Worm (Caenorhabditis elegans): Measurements from ENCODE around the gene dmd-9.

dmd-9 gene

DNA sequence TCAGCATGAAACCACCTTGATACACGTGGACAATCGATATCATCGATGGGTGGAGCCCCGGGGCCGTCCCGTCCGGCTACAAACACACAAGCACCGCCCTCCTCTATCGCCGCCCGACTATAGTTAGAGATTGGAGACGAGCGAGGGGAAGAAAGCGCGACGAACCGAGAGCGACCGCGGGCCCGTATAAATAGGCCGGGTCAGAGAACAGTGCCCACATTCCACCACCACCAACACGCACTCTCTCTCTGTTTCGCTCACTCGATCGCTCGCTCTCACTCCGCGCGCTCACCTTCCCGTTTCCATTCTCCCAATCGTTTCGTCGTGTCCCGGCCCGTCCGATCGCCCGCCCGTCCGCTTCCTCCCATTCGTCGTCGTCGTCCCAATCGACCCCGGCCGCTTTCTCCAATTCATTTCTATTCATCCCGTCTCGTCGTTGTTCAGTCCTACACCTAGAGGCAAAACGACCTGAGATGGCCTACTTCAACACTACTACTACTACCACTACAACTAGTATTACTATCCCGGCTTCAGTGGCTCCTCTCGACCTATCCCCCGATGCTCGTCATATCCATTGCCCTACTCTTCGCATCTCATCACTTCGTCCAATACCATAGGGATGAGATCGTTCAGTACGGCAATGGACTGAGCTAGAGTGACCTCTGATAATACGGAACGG lies 21.5 kb downstream of the dmd-9 start:
- TF ChIP-seq nhr-129 (tag; optimal IDR thresholded peaks at IDR 0.05) (peak; percentile 53), crh-2 (tag; optimal IDR thresholded peaks at IDR 0.05) (peak; percentile 70), fos-1 (tag; optimal IDR thresholded peaks at IDR 0.05) (peak; percentile 53), unc-62 (GFP tag; optimal IDR thresholded peaks at IDR 0.05) (no peak), ZK546.5 (tag; optimal IDR thresholded peaks at IDR 0.05) (no peak), lin-13 (GFP tag; optimal IDR thresholded peaks at IDR 0.05) (peak; percentile 23), gmeb-1 (tag; optimal IDR thresholded peaks at IDR 0.05) (peak; percentile 29), F13H6.1 (tag; optimal IDR thresholded peaks at IDR 0.05) (peak; percentile 71), sma-9 (GFP tag; optimal IDR thresholded peaks at IDR 0.05) (peak; percentile 84), sma-9 (tag; optimal IDR thresholded peaks at IDR 0.05) (no peak), ama-1 (optimal IDR thresholded peaks at IDR 0.05) (peak; percentile 90), nhr-11 (tag; optimal IDR thresholded peaks at IDR 0.05) (no peak), nhr-237 (tag; optimal IDR thresholded peaks at IDR 0.05) (no peak), ztf-1 (GFP tag; conservative IDR thresholded peaks at IDR 0.05) (no peak), sma-3 (GFP tag; optimal IDR thresholded peaks at IDR 0.05) (peak; percentile 77), Y55F3AM.14 (GFP tag; optimal IDR thresholded peaks at IDR 0.05) (peak; percentile 63), egl-27 (tag; optimal IDR thresholded peaks at IDR 0.05) (peak; percentile 31), lsy-2 (tag; optimal IDR thresholded peaks at IDR 0.05) (peak; percentile 32 to 40), mdl-1 (tag; optimal IDR thresholded peaks at IDR 0.05) (peak; percentile 32 to 71), blmp-1 (tag; optimal IDR thresholded peaks at IDR 0.05; ENCODE audit: insufficient read depth) (peak; percentile 62), nhr-25 (tag; optimal IDR thresholded peaks at IDR 0.05) (peak; percentile 39), nhr-21 (tag; optimal IDR thresholded peaks at IDR 0.05) (peak; percentile 66), ceh-82 (tag; optimal IDR thresholded peaks at IDR 0.05) (no peak)

DNA sequence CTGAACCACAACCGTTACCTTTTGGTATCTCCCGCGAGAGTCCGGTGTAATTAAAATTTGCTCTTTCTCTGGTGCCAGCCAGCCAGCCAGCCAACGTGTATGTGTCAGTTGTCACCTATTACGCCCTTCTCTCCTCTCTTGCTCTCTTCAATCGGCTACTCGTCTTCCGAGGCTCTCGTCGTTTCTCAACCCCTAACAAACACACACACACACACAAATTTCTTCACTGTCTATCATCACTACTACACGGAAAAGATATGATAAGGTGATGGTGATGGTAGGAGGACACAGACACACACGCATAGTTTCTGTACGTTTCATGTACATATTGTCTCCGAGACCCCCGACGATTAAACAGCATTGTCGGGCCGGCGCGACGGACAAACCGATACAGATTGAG lies 22.7 kb downstream of the dmd-9 start:
- TF ChIP-seq mdl-1 (tag; optimal IDR thresholded peaks at IDR 0.05) (no peak), nhr-25 (tag; optimal IDR thresholded peaks at IDR 0.05) (no peak), snpc-4 (tag; optimal IDR thresholded peaks at IDR 0.05) (no peak), C34F6.9 (tag; optimal IDR thresholded peaks at IDR 0.05) (no peak), crh-2 (tag; optimal IDR thresholded peaks at IDR 0.05) (peak; percentile 42), mbf-1 (tag; optimal IDR thresholded peaks at IDR 0.05) (no peak), lin-11 (tag; optimal IDR thresholded peaks at IDR 0.05) (no peak), ztf-1 (GFP tag; conservative IDR thresholded peaks at IDR 0.05) (no peak), R02D3.7 (tag; optimal IDR thresholded peaks at IDR 0.05) (no peak), ZK546.5 (tag; optimal IDR thresholded peaks at IDR 0.05) (no peak), dmd-4 (tag; optimal IDR thresholded peaks at IDR 0.05) (no peak), nhr-237 (tag; optimal IDR thresholded peaks at IDR 0.05) (no peak), nhr-21 (tag; optimal IDR thresholded peaks at IDR 0.05) (peak; percentile 9), skn-1 (tag; optimal IDR thresholded peaks at IDR 0.05) (no peak), nhr-6 (tag; optimal IDR thresholded peaks at IDR 0.05) (no peak), ama-1 (optimal IDR thresholded peaks at IDR 0.05) (no peak), nhr-11 (tag; optimal IDR thresholded peaks at IDR 0.05) (no peak), nhr-23 (tag; optimal IDR thresholded peaks at IDR 0.05) (no peak), gmeb-1 (tag; optimal IDR thresholded peaks at IDR 0.05) (peak; percentile 30), ceh-82 (tag; optimal IDR thresholded peaks at IDR 0.05) (no peak), mab-5 (tag; optimal IDR thresholded peaks at IDR 0.05) (no peak), unc-39 (tag; optimal IDR thresholded peaks at IDR 0.05) (no peak), unc-55 (GFP tag; optimal IDR thresholded peaks at IDR 0.05) (no peak), unc-62 (GFP tag; optimal IDR thresholded peaks at IDR 0.05) (no peak), elt-3 (tag; optimal IDR thresholded peaks at IDR 0.05) (no peak), nhr-12 (tag; optimal IDR thresholded peaks at IDR 0.05) (no peak), blmp-1 (tag; optimal IDR thresholded peaks at IDR 0.05; ENCODE audit: insufficient read depth) (no peak), lsy-2 (tag; optimal IDR thresholded peaks at IDR 0.05) (peak in 1 of 2 experiments; percentile 28), aly-2 (tag; optimal IDR thresholded peaks at IDR 0.05) (no peak), peb-1 (tag; optimal IDR thresholded peaks at IDR 0.05) (no peak), nhr-10 (tag; optimal IDR thresholded peaks at IDR 0.05) (no peak), zag-1 (tag; optimal IDR thresholded peaks at IDR 0.05) (no peak), fos-1 (tag; optimal IDR thresholded peaks at IDR 0.05) (peak; percentile 77), ztf-11 (tag; optimal IDR thresholded peaks at IDR 0.05) (no peak), Y55F3AM.14 (GFP tag; optimal IDR thresholded peaks at IDR 0.05) (no peak), elt-1 (tag; optimal IDR thresholded peaks at IDR 0.05) (no peak), sma-9 (GFP tag; optimal IDR thresholded peaks at IDR 0.05) (peak; percentile 38), sma-9 (tag; optimal IDR thresholded peaks at IDR 0.05) (no peak), egl-27 (tag; optimal IDR thresholded peaks at IDR 0.05) (no peak), F13H6.1 (tag; optimal IDR thresholded peaks at IDR 0.05) (peak; percentile 69), nhr-129 (tag; optimal IDR thresholded peaks at IDR 0.05) (peak; percentile 61), ztf-4 (tag; optimal IDR thresholded peaks at IDR 0.05) (no peak), sem-4 (tag; optimal IDR thresholded peaks at IDR 0.05) (no peak), nhr-77 (tag; optimal IDR thresholded peaks at IDR 0.05) (no peak), sma-3 (GFP tag; optimal IDR thresholded peaks at IDR 0.05) (peak; percentile 41), alr-1 (tag; optimal IDR thresholded peaks at IDR 0.05) (no peak), lin-39 (tag; optimal IDR thresholded peaks at IDR 0.05) (no peak), lin-13 (GFP tag; optimal IDR thresholded peaks at IDR 0.05) (no peak)

Measured in whole organism, L2 larva.